Fruit fly (Drosophila melanogaster) S2 (cell line): Measurements from ENCODE around the gene to.

Experiments used
- CG8478 ChIP-seq: fragments of >200 bp; optimal IDR thresholded peaks from 2 replicates; lab custom pipeline; 2018
- CTCF ChIP-seq, 2 experiments: fragments of >200 bp; optimal IDR thresholded peaks; 2 replicates each; lab custom pipeline; 2018

dm6 chr3R:25277112-25277511, 37.1 kb downstream of the to start, which contains the start of gene CG10513:
- TF ChIP-seq CTCF (optimal IDR thresholded peaks at IDR 0.05; lab: Kevin White, UChicago) (no peak), CG8478 (no peak)
